Worm (Caenorhabditis elegans): ENCODE results near the gene srp-6.

- no peak for TF ChIP-seq klf-2 (GFP tag; conservative IDR thresholded peaks at IDR 0.05)
- no peak for TF ChIP-seq med-1 (GFP tag; optimal IDR thresholded peaks at IDR 0.05; ENCODE audit: insufficient read depth)
- no peak for TF ChIP-seq tab-1 (GFP tag; IDR thresholded peaks at IDR 0.05)
- no peak for TF ChIP-seq flt-1 (GFP tag; IDR thresholded peaks at IDR 0.05)
- TF ChIP-seq ref-1 (GFP tag; conservative IDR thresholded peaks at IDR 0.05): no peak
- no peak for TF ChIP-seq cog-1 (tag; optimal IDR thresholded peaks at IDR 0.05)
- TF ChIP-seq T22C8.4 (GFP tag; IDR thresholded peaks at IDR 0.05): no peak
These were observed 30.4 kb downstream of the srp-6 start, which contains the start of gene tag-293 for ce11 chrV:7355464-7355863.
